Worm (Caenorhabditis elegans) whole organism, L3 larva: ENCODE results near the gene D1014.4.

Experiments used
- lin-15B ChIP-seq: fragments of 150-350 bp; optimal IDR thresholded peaks from 2 replicates; lab custom pipeline; 2014; ENCODE audit warnings: missing biosample characterization, missing genetic modification characterization
- nhr-25 ChIP-seq: sonication (generic microtip); optimal IDR thresholded peaks from 2 replicates; lab custom pipeline; 2017; ENCODE audit warnings: missing biosample characterization, missing genetic modification characterization
- nhr-67 ChIP-seq: fragments of 150-350 bp; optimal IDR thresholded peaks from 2 replicates; lab custom pipeline; 2014; ENCODE audit warnings: missing biosample characterization, missing genetic modification characterization
- unc-62 ChIP-seq: fragments of 150-350 bp; sonication (generic microtip); optimal IDR thresholded peaks from 4 replicates; lab custom pipeline; 2014; ENCODE audit warnings: missing biosample characterization, missing genetic modification reagents, missing genetic modification characterization
- ztf-11 ChIP-seq: fragments of 150-350 bp; optimal IDR thresholded peaks from 2 replicates; lab custom pipeline; 2014; ENCODE audit warnings: missing biosample characterization, missing genetic modification characterization
- ztf-4 ChIP-seq: fragments of 150-350 bp; optimal IDR thresholded peaks from 2 replicates; lab custom pipeline; 2014; ENCODE audit warnings: missing biosample characterization, missing genetic modification characterization

DNA sequence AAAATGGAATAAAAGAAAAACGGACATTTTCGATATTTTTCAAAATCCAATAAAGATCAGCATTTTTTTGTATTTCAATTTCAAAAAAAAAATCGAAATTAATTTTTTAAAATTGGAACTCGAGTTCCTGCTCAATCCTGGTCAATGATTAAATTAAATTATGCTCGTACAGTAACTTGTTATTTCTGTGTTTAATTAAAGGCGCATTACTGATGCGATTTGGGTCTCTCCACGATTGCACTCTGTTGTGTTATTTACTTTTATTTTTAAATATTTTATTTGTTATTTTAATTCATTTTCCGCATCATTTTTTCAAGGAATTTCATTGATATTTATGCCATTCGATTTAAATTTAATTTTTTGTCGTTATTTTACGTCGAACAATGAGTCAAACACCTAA, 45.3 kb downstream of the D1014.4 start:
- TF ChIP-seq nhr-67 (no peak), ztf-11 (tag; lab: Kevin White, UChicago) (no peak), lin-15B (no peak), ztf-4 (tag; lab: Kevin White, UChicago) (no peak), unc-62 (GFP tag; lab: Kevin White, UChicago) (no peak), nhr-25 (tag; lab: Kevin White, UChicago) (no peak)
